Worm (Caenorhabditis elegans): ENCODE results near the gene asb-2.

Gene asb-2

DNA sequence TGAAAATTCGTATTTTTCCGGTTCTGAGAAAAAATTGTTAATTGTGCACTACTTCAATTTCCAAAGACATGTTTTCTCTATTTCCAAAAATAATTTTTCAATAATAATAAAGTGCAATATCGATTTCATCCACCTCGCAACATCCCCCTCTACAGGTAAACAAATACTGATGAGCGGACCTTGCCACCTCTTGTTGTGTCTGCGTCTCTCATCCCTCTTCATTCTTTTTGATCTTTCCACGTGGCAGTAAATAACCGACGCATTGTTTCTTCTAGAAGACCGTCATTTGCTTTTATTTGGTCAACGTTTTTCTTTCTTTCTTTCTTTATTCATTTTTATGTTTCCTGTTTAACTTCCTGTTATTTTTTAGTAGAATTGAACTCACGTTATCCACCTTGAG, 33.7 kb downstream of the asb-2 start:
- no peak for TF ChIP-seq hmbx-1 (tag; optimal IDR thresholded peaks at IDR 0.05)
- TF ChIP-seq B0310.2 (tag; optimal IDR thresholded peaks at IDR 0.05): no peak
- no peak for TF ChIP-seq ama-1 (optimal IDR thresholded peaks at IDR 0.05)
- TF ChIP-seq ets-7 (tag; optimal IDR thresholded peaks at IDR 0.05): no peak
- no peak for TF ChIP-seq tbx-37 (GFP tag; conservative IDR thresholded peaks at IDR 0.05)
- TF ChIP-seq hnd-1 (tag; optimal IDR thresholded peaks at IDR 0.05): no peak
- no peak for TF ChIP-seq aly-1 (tag; optimal IDR thresholded peaks at IDR 0.05)
- no peak for TF ChIP-seq sea-1 (GFP tag; conservative IDR thresholded peaks at IDR 0.05)
- no peak for TF ChIP-seq tbx-11 (GFP tag; IDR thresholded peaks at IDR 0.05)

DNA sequence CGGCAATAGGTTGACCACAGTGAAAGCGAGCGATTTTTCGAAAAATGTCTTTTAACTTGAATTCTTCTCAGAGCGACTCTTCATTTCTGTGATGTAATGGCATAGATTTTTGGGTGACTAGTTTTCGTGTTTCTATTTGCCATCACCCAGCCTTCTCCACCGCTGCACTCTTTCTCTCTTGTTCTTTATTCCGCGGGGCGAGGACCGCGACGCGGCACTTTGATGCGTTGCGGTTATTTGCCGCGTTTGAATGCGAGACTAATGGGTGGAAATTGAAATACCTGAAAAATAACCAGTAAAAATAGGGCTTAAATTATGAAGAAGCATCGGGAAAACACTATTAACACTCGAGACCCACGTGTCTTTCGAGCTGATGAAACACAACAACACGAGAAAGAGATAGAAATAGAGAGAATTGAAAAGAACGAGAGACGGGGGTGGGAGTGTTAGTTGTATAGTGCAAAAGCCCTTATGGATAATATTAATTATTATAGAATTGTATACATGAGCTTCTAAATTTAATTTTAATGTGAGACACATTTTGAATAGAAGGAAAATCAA, 34.6 kb downstream of the asb-2 start, which contains the start of gene dgk-2:
TSS of gene dgk-2 (minus strand) at position 281 of the 561 bp plus-strand sequence.
- TF ChIP-seq scrt-1 (GFP tag; IDR thresholded peaks at IDR 0.05) (no peak), hmg-4 (GFP tag; optimal IDR thresholded peaks at IDR 0.05) (peak; percentile 25), hmbx-1 (tag; optimal IDR thresholded peaks at IDR 0.05) (no peak), B0310.2 (tag; optimal IDR thresholded peaks at IDR 0.05) (no peak), ama-1 (optimal IDR thresholded peaks at IDR 0.05) (no peak), sea-1 (GFP tag; conservative IDR thresholded peaks at IDR 0.05) (peak; percentile 51; the same call in 1 of the 2 replicates), hnd-1 (tag; optimal IDR thresholded peaks at IDR 0.05) (no peak), F13C5.2 (tag; optimal IDR thresholded peaks at IDR 0.05) (peak; percentile 49), aly-1 (tag; optimal IDR thresholded peaks at IDR 0.05) (no peak), tbx-11 (GFP tag; IDR thresholded peaks at IDR 0.05) (no peak)

DNA sequence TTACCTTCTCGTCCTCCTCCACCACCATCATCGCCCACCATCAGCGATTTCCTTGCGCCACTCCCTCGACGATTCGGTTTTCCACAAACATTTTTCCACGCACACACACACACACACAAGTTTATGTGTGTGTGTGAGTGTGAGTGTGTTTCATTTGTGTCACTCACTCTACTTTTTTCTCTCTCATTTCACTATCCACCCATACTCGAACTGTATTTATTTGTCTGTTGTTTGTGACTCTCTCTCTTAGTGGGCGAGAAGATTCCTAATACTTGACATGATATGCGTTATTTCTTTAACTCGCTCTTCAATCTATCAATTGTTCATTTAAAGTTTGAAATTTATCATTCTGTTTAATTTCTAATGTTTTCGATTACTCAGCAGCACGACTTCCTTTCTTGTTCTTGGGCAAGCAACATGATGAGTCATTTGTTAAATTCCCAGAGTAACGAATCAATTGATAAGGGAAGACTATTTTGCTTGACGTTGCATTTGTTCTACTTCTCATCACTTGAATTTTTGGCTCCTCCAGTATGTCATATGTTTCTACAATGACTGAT, 37.6 kb downstream of the asb-2 start:
- no peak for TF ChIP-seq tra-4 (tag; optimal IDR thresholded peaks at IDR 0.05)
- TF ChIP-seq ceh-36 (tag; optimal IDR thresholded peaks at IDR 0.05): no peak
- no peak for TF ChIP-seq sea-1 (GFP tag; conservative IDR thresholded peaks at IDR 0.05)
- TF ChIP-seq hmbx-1 (tag; optimal IDR thresholded peaks at IDR 0.05): no peak
- TF ChIP-seq pes-1 (GFP tag; IDR thresholded peaks at IDR 0.05): no peak
- no peak for TF ChIP-seq hnd-1 (tag; optimal IDR thresholded peaks at IDR 0.05)
- TF ChIP-seq ama-1 (optimal IDR thresholded peaks at IDR 0.05): no peak
- no peak for TF ChIP-seq scrt-1 (GFP tag; IDR thresholded peaks at IDR 0.05)
- no peak for TF ChIP-seq B0310.2 (tag; optimal IDR thresholded peaks at IDR 0.05)
- TF ChIP-seq tbx-11 (GFP tag; IDR thresholded peaks at IDR 0.05): no peak
- TF ChIP-seq F13C5.2 (tag; optimal IDR thresholded peaks at IDR 0.05): no peak
- TF ChIP-seq aly-1 (tag; optimal IDR thresholded peaks at IDR 0.05): no peak
- no peak for TF ChIP-seq ceh-13 (GFP tag; optimal IDR thresholded peaks at IDR 0.05)
- no peak for TF ChIP-seq tbx-37 (GFP tag; conservative IDR thresholded peaks at IDR 0.05)
- TF ChIP-seq flt-1 (GFP tag; IDR thresholded peaks at IDR 0.05): no peak
- no peak for TF ChIP-seq hmg-4 (GFP tag; optimal IDR thresholded peaks at IDR 0.05)
- no peak for TF ChIP-seq ets-7 (tag; optimal IDR thresholded peaks at IDR 0.05)

DNA sequence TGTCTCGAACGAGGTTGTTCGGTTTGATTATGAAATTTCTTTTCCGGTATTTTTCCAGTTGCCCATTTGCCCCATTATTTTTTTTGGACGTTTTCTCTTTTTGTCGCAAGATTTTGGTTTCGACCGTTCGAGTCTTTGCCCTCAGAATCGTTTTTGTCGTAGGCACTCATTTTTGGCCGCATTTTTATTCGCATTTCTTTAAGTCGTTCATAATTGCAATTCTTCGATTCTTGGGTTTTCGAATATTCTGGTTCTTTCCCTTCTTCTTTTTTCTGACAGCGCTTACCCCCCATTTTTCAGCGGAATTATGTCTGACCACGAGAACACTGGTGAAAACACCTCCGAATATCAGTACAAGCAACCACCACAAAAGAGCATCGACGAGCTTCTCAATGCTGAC, 38.6 kb downstream of the asb-2 start, which contains the start of gene rhi-1:
TSS of gene rhi-1 (plus strand) at position 301 of the 400 bp plus-strand sequence.
- no peak for TF ChIP-seq B0310.2 (tag; optimal IDR thresholded peaks at IDR 0.05)
- TF ChIP-seq tbx-11 (GFP tag; IDR thresholded peaks at IDR 0.05): no peak
- TF ChIP-seq scrt-1 (GFP tag; IDR thresholded peaks at IDR 0.05): no peak
- no peak for TF ChIP-seq hmg-4 (GFP tag; optimal IDR thresholded peaks at IDR 0.05)
- no peak for TF ChIP-seq tra-4 (tag; optimal IDR thresholded peaks at IDR 0.05)
- TF ChIP-seq hmbx-1 (tag; optimal IDR thresholded peaks at IDR 0.05): no peak
- TF ChIP-seq ceh-36 (tag; optimal IDR thresholded peaks at IDR 0.05): no peak
- no peak for TF ChIP-seq ceh-13 (GFP tag; optimal IDR thresholded peaks at IDR 0.05)
- no peak for TF ChIP-seq tbx-37 (GFP tag; conservative IDR thresholded peaks at IDR 0.05)
- TF ChIP-seq ama-1 (optimal IDR thresholded peaks at IDR 0.05): no peak

DNA sequence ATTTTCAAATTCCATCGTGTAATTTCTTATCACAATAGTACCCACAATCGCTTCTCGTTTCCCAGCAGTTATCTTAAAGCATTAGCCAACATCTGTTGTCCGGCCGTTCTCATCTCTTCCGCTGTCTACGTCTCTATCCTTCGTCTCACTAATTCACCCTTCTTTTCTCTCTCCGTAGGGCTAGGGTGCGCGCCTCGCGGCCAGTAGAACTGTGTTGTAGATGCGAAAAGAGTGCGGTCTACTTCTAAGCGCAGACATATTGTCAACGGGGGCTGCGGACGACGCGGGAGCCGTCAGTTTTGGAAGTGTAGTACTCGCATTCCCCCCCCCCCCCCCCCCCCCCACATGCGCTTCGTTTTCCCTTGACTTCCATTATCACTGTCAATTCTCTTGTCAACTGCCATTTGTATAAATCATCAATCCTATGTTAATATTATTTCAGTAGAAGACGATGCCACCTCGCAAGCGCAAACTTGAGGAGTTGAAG, 44.1 kb downstream of the asb-2 start, which contains the start of gene spr-3:
TSS of gene spr-3 (plus strand) at position 437 of the 487 bp plus-strand sequence.
- TF ChIP-seq ets-7 (tag; optimal IDR thresholded peaks at IDR 0.05): no peak
- TF ChIP-seq sea-1 (GFP tag; conservative IDR thresholded peaks at IDR 0.05): 0 out of 2 replicates have a peak, but pooled peaks have one; percentile 47
- peak; percentile 66 for TF ChIP-seq hmg-4 (GFP tag; optimal IDR thresholded peaks at IDR 0.05)
- no peak for TF ChIP-seq F13C5.2 (tag; optimal IDR thresholded peaks at IDR 0.05)
- TF ChIP-seq pes-1 (GFP tag; IDR thresholded peaks at IDR 0.05): 0 out of 2 replicates have a peak, but pooled peaks have one; percentile 10
- TF ChIP-seq tbx-37 (GFP tag; conservative IDR thresholded peaks at IDR 0.05): no peak

DNA sequence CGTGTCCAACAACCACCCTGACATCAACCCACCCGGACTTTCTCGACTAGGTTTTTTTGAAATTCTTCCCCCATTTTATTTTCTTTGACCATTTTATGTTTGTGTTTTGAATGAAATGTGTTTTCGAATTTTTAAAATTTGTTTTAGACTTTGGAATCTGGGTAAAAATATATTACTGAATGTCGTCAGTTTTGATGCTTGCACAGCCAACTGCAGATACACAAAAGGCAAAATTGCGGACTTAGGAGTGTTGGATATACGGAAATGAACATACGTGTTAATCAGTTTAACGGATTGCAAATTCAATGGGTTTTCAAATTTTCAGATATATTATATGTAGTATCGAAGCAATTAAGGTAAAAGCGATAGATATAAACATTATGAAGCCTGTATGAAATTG, 47.2 kb downstream of the asb-2 start:
- TF ChIP-seq pes-1 (GFP tag; IDR thresholded peaks at IDR 0.05) (no peak), sea-1 (GFP tag; conservative IDR thresholded peaks at IDR 0.05) (no peak), tra-4 (tag; optimal IDR thresholded peaks at IDR 0.05) (no peak), aly-1 (tag; optimal IDR thresholded peaks at IDR 0.05) (no peak), tbx-37 (GFP tag; conservative IDR thresholded peaks at IDR 0.05) (no peak), ceh-36 (tag; optimal IDR thresholded peaks at IDR 0.05) (no peak), flt-1 (GFP tag; IDR thresholded peaks at IDR 0.05) (no peak), hmbx-1 (tag; optimal IDR thresholded peaks at IDR 0.05) (no peak), F13C5.2 (tag; optimal IDR thresholded peaks at IDR 0.05) (no peak), ama-1 (optimal IDR thresholded peaks at IDR 0.05) (no peak), tbx-11 (GFP tag; IDR thresholded peaks at IDR 0.05) (no peak), hmg-4 (GFP tag; optimal IDR thresholded peaks at IDR 0.05) (no peak)

DNA sequence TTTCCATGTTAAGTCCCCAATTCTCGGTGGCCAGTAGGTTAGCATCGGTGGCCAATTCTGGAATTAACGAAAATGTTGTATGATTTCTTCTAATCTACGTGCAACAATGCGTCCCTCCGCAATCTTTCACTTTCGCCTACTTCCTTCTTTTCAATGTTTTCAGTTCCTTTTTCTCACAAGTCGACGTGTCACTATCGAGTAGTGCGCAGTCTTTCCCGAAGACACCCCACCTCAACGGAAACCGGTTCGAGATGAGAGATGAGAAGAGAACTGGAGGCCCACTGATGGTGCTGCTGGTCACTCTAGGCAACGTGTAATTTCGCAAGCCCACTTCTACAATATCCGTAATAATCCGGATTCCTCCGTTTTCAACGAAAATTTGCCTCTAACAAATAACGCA, 50.4 kb downstream of the asb-2 start:
- TF ChIP-seq hnd-1 (tag; optimal IDR thresholded peaks at IDR 0.05): no peak
- TF ChIP-seq hmbx-1 (tag; optimal IDR thresholded peaks at IDR 0.05): no peak
- TF ChIP-seq ets-7 (tag; optimal IDR thresholded peaks at IDR 0.05): no peak
- no peak for TF ChIP-seq tbx-37 (GFP tag; conservative IDR thresholded peaks at IDR 0.05)
- TF ChIP-seq ceh-36 (tag; optimal IDR thresholded peaks at IDR 0.05): no peak
- TF ChIP-seq aly-1 (tag; optimal IDR thresholded peaks at IDR 0.05): no peak
- no peak for TF ChIP-seq scrt-1 (GFP tag; IDR thresholded peaks at IDR 0.05)
- no peak for TF ChIP-seq tbx-11 (GFP tag; IDR thresholded peaks at IDR 0.05)
- TF ChIP-seq tra-4 (tag; optimal IDR thresholded peaks at IDR 0.05): no peak
- TF ChIP-seq ama-1 (optimal IDR thresholded peaks at IDR 0.05): no peak
- no peak for TF ChIP-seq flt-1 (GFP tag; IDR thresholded peaks at IDR 0.05)
- TF ChIP-seq ceh-13 (GFP tag; optimal IDR thresholded peaks at IDR 0.05): no peak
- TF ChIP-seq B0310.2 (tag; optimal IDR thresholded peaks at IDR 0.05): no peak
- TF ChIP-seq hmg-4 (GFP tag; optimal IDR thresholded peaks at IDR 0.05): no peak
- TF ChIP-seq sea-1 (GFP tag; conservative IDR thresholded peaks at IDR 0.05): no peak
- no peak for TF ChIP-seq F13C5.2 (tag; optimal IDR thresholded peaks at IDR 0.05)
- no peak for TF ChIP-seq pes-1 (GFP tag; IDR thresholded peaks at IDR 0.05)
